Worm (Caenorhabditis elegans) whole organism, L3 larva: Measurements from ENCODE around the gene R10E8.3.

Experiments used
- ceh-16 ChIP-seq: sonication (generic microtip); optimal IDR thresholded peaks from 2 replicates; lab custom pipeline; 2017; ENCODE audit warnings: missing biosample characterization, missing genetic modification characterization
- ceh-82 ChIP-seq: fragments of 150-350 bp; optimal IDR thresholded peaks from 2 replicates; lab custom pipeline; 2014; ENCODE audit warnings: missing biosample characterization, missing genetic modification characterization
- egl-27 ChIP-seq: sonication (generic microtip); optimal IDR thresholded peaks from 4 replicates; lab custom pipeline; 2017; ENCODE audit warnings: missing biosample characterization, missing genetic modification reagents, missing genetic modification characterization
- elt-1 ChIP-seq: fragments of 150-350 bp; optimal IDR thresholded peaks from 2 replicates; lab custom pipeline; 2014; ENCODE audit warnings: missing biosample characterization, missing genetic modification characterization
- fkh-2 ChIP-seq: fragments of 150-350 bp; optimal IDR thresholded peaks from 2 replicates; lab custom pipeline; 2014; ENCODE audit warnings: missing biosample characterization, missing genetic modification reagents, missing genetic modification characterization
- fos-1 ChIP-seq: fragments of 150-350 bp; optimal IDR thresholded peaks from 2 replicates; lab custom pipeline; 2014; ENCODE audit warnings: missing biosample characterization, missing genetic modification characterization
- hmg-11 ChIP-seq: sonication (generic microtip); optimal IDR thresholded peaks from 2 replicates; lab custom pipeline; 2016; ENCODE audit warnings: missing genetic modification characterization, missing compliant biosample characterization
- lin-15B ChIP-seq: fragments of 150-350 bp; optimal IDR thresholded peaks from 2 replicates; lab custom pipeline; 2014; ENCODE audit warnings: missing biosample characterization, missing genetic modification characterization
- lin-39 ChIP-seq: fragments of 150-350 bp; optimal IDR thresholded peaks from 2 replicates; lab custom pipeline; 2018; ENCODE audit warnings: missing biosample characterization, missing genetic modification reagents, missing genetic modification characterization
- mdl-1 ChIP-seq: fragments of 150-350 bp; optimal IDR thresholded peaks from 2 replicates; lab custom pipeline; 2014; ENCODE audit warnings: missing biosample characterization, missing genetic modification characterization
- nhr-11 ChIP-seq: fragments of 150-350 bp; optimal IDR thresholded peaks from 2 replicates; lab custom pipeline; 2014; ENCODE audit warnings: missing biosample characterization, missing genetic modification characterization
- unc-62 ChIP-seq: fragments of 150-350 bp; sonication (generic microtip); optimal IDR thresholded peaks from 4 replicates; lab custom pipeline; 2014; ENCODE audit warnings: missing biosample characterization, missing genetic modification reagents, missing genetic modification characterization
- zag-1 ChIP-seq: fragments of 150-350 bp; optimal IDR thresholded peaks from 2 replicates; lab custom pipeline; 2014; ENCODE audit warnings: missing biosample characterization, missing genetic modification characterization
- ztf-11 ChIP-seq: fragments of 150-350 bp; optimal IDR thresholded peaks from 2 replicates; lab custom pipeline; 2014; ENCODE audit warnings: missing biosample characterization, missing genetic modification characterization

DNA sequence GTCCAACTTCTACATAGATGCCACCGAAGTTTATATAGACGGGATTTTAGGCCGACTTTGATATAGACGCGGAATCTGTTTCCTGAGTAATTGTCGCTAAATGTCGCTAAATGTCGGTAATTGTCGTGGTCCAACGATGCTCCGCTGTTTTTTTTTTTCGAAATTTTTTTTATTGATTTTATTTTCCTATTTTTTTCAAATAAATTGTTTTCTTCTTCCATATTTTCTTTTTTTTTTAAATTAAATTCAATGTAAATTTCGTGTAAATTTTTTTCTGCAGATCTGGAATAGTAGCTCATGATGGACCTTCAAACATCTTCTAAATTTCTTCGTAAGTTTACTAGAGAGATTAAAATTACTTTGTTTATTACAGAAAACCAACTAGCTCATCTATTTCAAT, 51.7 kb downstream of the R10E8.3 start, which contains the start of gene C31G12.3:
- no peak for TF ChIP-seq lin-39
- TF ChIP-seq hmg-11: no peak
- TF ChIP-seq fkh-2: no peak
- TF ChIP-seq ceh-82 (tag; lab: Kevin White, UChicago): no peak
- no peak for TF ChIP-seq lin-15B (tag; lab: Kevin White, UChicago)
- TF ChIP-seq fos-1 (tag; lab: Kevin White, UChicago): no peak
- no peak for TF ChIP-seq egl-27 (tag; lab: Kevin White, UChicago)
- no peak for TF ChIP-seq unc-62
- no peak for TF ChIP-seq ceh-16 (tag; lab: Kevin White, UChicago)
- no peak for TF ChIP-seq nhr-11 (tag; lab: Kevin White, UChicago)
- no peak for TF ChIP-seq elt-1 (tag; lab: Kevin White, UChicago)
- TF ChIP-seq mdl-1 (tag; lab: Kevin White, UChicago): no peak
- TF ChIP-seq ztf-11: no peak
- no peak for TF ChIP-seq zag-1
